Fruit fly (Drosophila melanogaster) whole organism, adult: Measurements from ENCODE around the gene CG15914.

ENCODE experiments used
- CG11617 ChIP-seq: fragments of 200-800 bp; sonication (Bioruptor generic); optimal IDR thresholded peaks from 2 replicates; lab custom pipeline; 2017; ENCODE audit warnings: mild to moderate bottlenecking, missing biosample characterization, missing genetic modification reagents, missing genetic modification characterization
- CG12768 ChIP-seq: fragments of 200-800 bp; sonication (Bioruptor generic); optimal IDR thresholded peaks from 2 replicates; lab custom pipeline; 2017; ENCODE audit warnings: missing biosample characterization, missing genetic modification characterization, mild to moderate bottlenecking, moderate library complexity, missing genetic modification reagents
- CG14711 ChIP-seq: fragments of 200-800 bp; sonication (Bioruptor generic); optimal IDR thresholded peaks from 2 replicates; lab custom pipeline; 2018; ENCODE audit warnings: missing biosample characterization, mild to moderate bottlenecking, missing genetic modification characterization, moderate library complexity
- CG1620 ChIP-seq: fragments of 200-800 bp; sonication (Bioruptor generic); optimal IDR thresholded peaks from 2 replicates; lab custom pipeline; 2016; ENCODE audit warnings: missing biosample characterization, missing genetic modification characterization
- CG33017 ChIP-seq: fragments of 200-800 bp; sonication (Bioruptor generic); optimal IDR thresholded peaks from 2 replicates; lab custom pipeline; 2018; ENCODE audit warnings: missing biosample characterization, mild to moderate bottlenecking, missing genetic modification characterization, moderate library complexity
- CG5204 ChIP-seq: fragments of 200-800 bp; sonication (Bioruptor generic); optimal IDR thresholded peaks from 2 replicates; lab custom pipeline; 2016; ENCODE audit warnings: missing biosample characterization, missing genetic modification characterization
- CG7045 ChIP-seq: fragments of 200-800 bp; sonication (Bioruptor generic); optimal IDR thresholded peaks from 2 replicates; lab custom pipeline; 2017; ENCODE audit warnings: missing biosample characterization, mild to moderate bottlenecking, missing genetic modification characterization
- CG7101 ChIP-seq: fragments of 200-800 bp; sonication (Bioruptor generic); optimal IDR thresholded peaks from 2 replicates; lab custom pipeline; 2018; ENCODE audit warnings: missing biosample characterization, mild to moderate bottlenecking, missing genetic modification characterization, moderate library complexity
- Clk ChIP-seq: fragments of 200-800 bp; sonication (Bioruptor generic); optimal IDR thresholded peaks from 2 replicates; lab custom pipeline; 2017; ENCODE audit warnings: missing biosample characterization, missing genetic modification characterization
- Crg-1 ChIP-seq: fragments of 200-800 bp; sonication (Bioruptor generic); optimal IDR thresholded peaks from 2 replicates; lab custom pipeline; 2016; ENCODE audit warnings: missing biosample characterization, missing genetic modification characterization
- Hr96 ChIP-seq: fragments of 200-800 bp; sonication (Bioruptor generic); optimal IDR thresholded peaks from 2 replicates; lab custom pipeline; 2016; ENCODE audit warnings: missing biosample characterization, missing genetic modification characterization
- Mnt ChIP-seq: fragments of 200-800 bp; sonication (Bioruptor generic); optimal IDR thresholded peaks from 2 replicates; lab custom pipeline; 2016; ENCODE audit warnings: missing biosample characterization, mild to moderate bottlenecking, missing genetic modification characterization
- bab1 ChIP-seq: fragments of 200-800 bp; sonication (Bioruptor generic); optimal IDR thresholded peaks from 3 replicates; lab custom pipeline; 2019; ENCODE audit warnings: missing biosample characterization, mild to moderate bottlenecking, missing genetic modification characterization, moderate library complexity
- cic ChIP-seq: fragments of 200-800 bp; sonication (Bioruptor generic); optimal IDR thresholded peaks from 2 replicates; lab custom pipeline; 2017; ENCODE audit warnings: missing biosample characterization, mild to moderate bottlenecking, missing genetic modification characterization, moderate library complexity
- cnc ChIP-seq, 2 experiments: fragments of >200 bp; optimal IDR thresholded peaks; 2 replicates each; lab custom pipeline; 2017
- kay ChIP-seq: fragments of 200-800 bp; sonication (Bioruptor generic); peaks from one replicate; lab custom pipeline; 2016; ENCODE audit warnings: missing biosample characterization, missing genetic modification characterization, borderline replicate concordance
- ovo ChIP-seq: fragments of 200-800 bp; sonication (Bioruptor generic); optimal IDR thresholded peaks from 2 replicates; lab custom pipeline; 2016; ENCODE audit warnings: missing biosample characterization, missing genetic modification characterization
- pad ChIP-seq: fragments of 200-800 bp; sonication (Bioruptor generic); optimal IDR thresholded peaks from 3 replicates; lab custom pipeline; 2017; ENCODE audit warnings: missing biosample characterization, missing genetic modification characterization, mild to moderate bottlenecking, moderate library complexity, missing genetic modification reagents
- tj ChIP-seq: fragments of 200-800 bp; sonication (Bioruptor generic); optimal IDR thresholded peaks from 3 replicates; lab custom pipeline; 2017; ENCODE audit warnings: missing biosample characterization, mild to moderate bottlenecking, missing genetic modification characterization, moderate library complexity
- toe ChIP-seq: fragments of 200-800 bp; sonication (Bioruptor generic); optimal IDR thresholded peaks from 2 replicates; lab custom pipeline; 2016; ENCODE audit warnings: missing biosample characterization, missing genetic modification characterization

Gene CG15914

DNA sequence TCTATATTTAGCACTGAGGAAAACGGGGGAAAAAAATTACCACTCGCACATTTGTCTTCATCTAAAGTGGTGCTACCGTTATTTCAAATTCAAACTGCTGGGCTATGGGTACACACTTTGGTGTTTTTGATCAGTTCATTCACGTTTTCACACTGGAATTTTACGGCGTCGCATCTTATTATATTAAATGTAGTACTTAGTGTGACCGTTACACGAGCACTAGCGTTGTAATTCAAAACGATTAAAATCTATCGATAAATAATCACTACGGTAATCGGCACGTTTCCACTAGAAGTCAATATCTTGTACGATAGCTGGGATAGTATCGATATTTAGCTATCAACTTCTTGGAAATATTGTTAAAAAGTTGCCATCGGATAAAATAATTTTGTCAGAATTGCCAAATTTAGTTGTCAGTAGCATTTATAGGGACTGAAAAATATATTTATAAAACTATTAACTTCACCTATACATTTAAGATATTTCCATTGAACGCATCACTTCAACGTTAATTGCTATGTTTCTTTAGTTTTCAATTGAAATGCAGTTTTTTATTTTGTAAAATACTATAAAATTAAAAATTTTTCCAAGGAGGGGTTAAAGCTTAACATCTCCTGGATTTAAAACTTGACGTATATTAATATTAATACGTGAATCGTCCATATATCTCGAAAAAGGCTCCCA, 4.5 kb downstream of the CG15914 start, which contains the start of the genes CG46440 and Myb:
TSS of gene CG46440 (minus strand) at position 223 of the 684 bp plus-strand sequence.
TSS of gene Myb (minus strand) at position 223 of the 684 bp plus-strand sequence.
- TF ChIP-seq CG14711 (peak; percentile 17), CG7045 (GFP tag; lab: Kevin White, UChicago) (no peak), kay (GFP tag; lab: Kevin White, UChicago) (no peak), Hr96 (GFP tag; lab: Kevin White, UChicago) (no peak), tj (GFP tag; lab: Kevin White, UChicago) (peak; percentile 3), Crg-1 (GFP tag; lab: Kevin White, UChicago) (no peak), bab1 (GFP tag; lab: Kevin White, UChicago) (peak; percentile 17), pad (GFP tag; lab: Kevin White, UChicago) (peak; percentile 3), Mnt (GFP tag; lab: Kevin White, UChicago) (peak; percentile 31)

dm6 chrX:15859387-15859786, 6.2 kb downstream of the CG15914 start, which contains the start of gene AlkB:
Gene AlkB (minus strand): TSS chrX:15859487.
- TF ChIP-seq Crg-1 (GFP tag; lab: Kevin White, UChicago): no peak
- TF ChIP-seq bab1 (GFP tag; lab: Kevin White, UChicago): no peak
- TF ChIP-seq CG14711: no peak
- no peak for TF ChIP-seq tj (GFP tag; lab: Kevin White, UChicago)
- TF ChIP-seq cnc (optimal IDR thresholded peaks at IDR 0.05; lab: Kevin White, UChicago): no peak
- TF ChIP-seq ovo (GFP tag; lab: Kevin White, UChicago): no peak
- no peak for TF ChIP-seq CG1620 (GFP tag; lab: Kevin White, UChicago)
- no peak for TF ChIP-seq Hr96 (GFP tag; lab: Kevin White, UChicago)
- TF ChIP-seq CG33017 (tag; lab: Kevin White, UChicago): no peak
- TF ChIP-seq CG7045 (GFP tag; lab: Kevin White, UChicago): no peak
- no peak for TF ChIP-seq pad (GFP tag; lab: Kevin White, UChicago)
- TF ChIP-seq CG5204 (GFP tag; lab: Kevin White, UChicago): no peak
- TF ChIP-seq toe: no peak
- no peak for TF ChIP-seq CG11617

- no peak for TF ChIP-seq Clk (GFP tag; lab: Kevin White, UChicago)
- TF ChIP-seq Mnt (GFP tag; lab: Kevin White, UChicago): no peak
- TF ChIP-seq bab1 (GFP tag; lab: Kevin White, UChicago): peak; percentile 43
- no peak for TF ChIP-seq CG33017 (tag; lab: Kevin White, UChicago)
- TF ChIP-seq CG7101 (tag; lab: Kevin White, UChicago): no peak
- no peak for TF ChIP-seq kay (GFP tag; lab: Kevin White, UChicago)
- peak; percentile 4 for TF ChIP-seq CG14711
- TF ChIP-seq CG1620 (GFP tag; lab: Kevin White, UChicago): peak; percentile 42
- no peak for TF ChIP-seq Hr96 (GFP tag; lab: Kevin White, UChicago)
- peak; percentile 10 for TF ChIP-seq ovo (GFP tag; lab: Kevin White, UChicago)
- no peak for TF ChIP-seq tj (GFP tag; lab: Kevin White, UChicago)
Observed at dm6 chrX:15859869-15860268, 6.6 kb downstream of the CG15914 start, which contains the start of gene Gbeta13F. Gene Gbeta13F (plus strand): TSS chrX:15860115.

dm6 chrX:15860479-15860878, 7.3 kb downstream of the CG15914 start:
- TF ChIP-seq CG7101 (tag; lab: Kevin White, UChicago) (peak; percentile 31), Mnt (GFP tag; lab: Kevin White, UChicago) (peak; percentile 95), toe (peak; percentile 32), Crg-1 (GFP tag; lab: Kevin White, UChicago) (no peak), Hr96 (GFP tag; lab: Kevin White, UChicago) (no peak), cnc (optimal IDR thresholded peaks at IDR 0.05; lab: Kevin White, UChicago) (no peak), CG12768 (peak; percentile 28), cic (GFP tag; lab: Kevin White, UChicago) (peak; percentile 64), CG7045 (GFP tag; lab: Kevin White, UChicago) (peak; percentile 8), CG5204 (GFP tag; lab: Kevin White, UChicago) (no peak), Clk (GFP tag; lab: Kevin White, UChicago) (no peak), CG1620 (GFP tag; lab: Kevin White, UChicago) (no peak), kay (GFP tag; lab: Kevin White, UChicago) (no peak), ovo (GFP tag; lab: Kevin White, UChicago) (peak; percentile 17), CG33017 (tag; lab: Kevin White, UChicago) (no peak), CG14711 (no peak), CG11617 (peak; percentile 76), bab1 (GFP tag; lab: Kevin White, UChicago) (peak; percentile 45), pad (GFP tag; lab: Kevin White, UChicago) (peak; percentile 76), tj (GFP tag; lab: Kevin White, UChicago) (peak; percentile 88)

DNA sequence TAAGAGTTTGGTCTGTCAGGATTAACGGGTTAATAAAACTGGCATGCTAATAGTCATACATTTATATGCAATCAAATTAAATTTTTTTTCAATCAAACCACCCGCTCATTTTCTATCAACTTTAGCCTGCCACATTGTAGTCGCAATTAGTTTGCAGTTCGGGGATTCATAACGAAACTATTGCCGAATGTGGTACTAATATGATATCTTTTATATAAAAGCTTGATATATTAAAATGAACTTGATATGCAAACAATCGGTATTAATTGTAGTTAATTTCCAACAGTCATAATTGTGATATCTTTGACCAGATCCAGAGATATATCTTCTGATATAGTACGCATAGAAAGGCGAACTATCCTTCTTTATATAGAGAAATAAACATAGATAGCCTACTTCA, 12.8 kb downstream of the CG15914 start:
- TF ChIP-seq Mnt (GFP tag; lab: Kevin White, UChicago) (no peak), kay (GFP tag; lab: Kevin White, UChicago) (peak; percentile 60)

- peak; percentile 11 for TF ChIP-seq CG14711
- TF ChIP-seq bab1 (GFP tag; lab: Kevin White, UChicago): peak; percentile 29
- TF ChIP-seq cic (GFP tag; lab: Kevin White, UChicago): peak; percentile 3
- no peak for TF ChIP-seq Mnt (GFP tag; lab: Kevin White, UChicago)
- TF ChIP-seq kay (GFP tag; lab: Kevin White, UChicago): peak; percentile 78
Observed at dm6 chrX:15866799-15867412, 13.7 kb downstream of the CG15914 start.
